Fruit fly (Drosophila melanogaster): ENCODE results near the gene CG44257.

Gene CG44257

DNA sequence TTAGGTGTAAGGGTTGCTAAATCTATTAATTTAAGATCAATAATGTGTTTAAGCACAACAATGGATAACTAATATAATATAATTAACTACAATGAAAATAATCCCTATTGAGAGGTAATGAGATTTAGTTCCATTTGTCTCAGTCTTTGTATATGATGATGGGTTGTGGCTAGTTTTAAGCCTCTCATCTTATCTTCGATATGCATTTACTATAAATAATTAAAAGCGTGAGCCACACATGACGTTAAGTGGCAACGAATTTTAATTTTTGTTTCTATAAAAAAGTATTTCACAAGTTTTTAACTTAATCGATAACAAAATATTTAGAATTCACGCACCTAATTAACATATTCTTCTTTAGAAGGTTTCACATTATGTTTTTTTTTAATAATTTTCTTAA is 13.8 kb upstream of the CG44257 start:
- TF ChIP-seq Hr96 (GFP tag; optimal IDR thresholded peaks at IDR 0.05) (no peak), CG33017 (tag; optimal IDR thresholded peaks at IDR 0.05) (no peak), Mnt (GFP tag; optimal IDR thresholded peaks at IDR 0.05) (no peak), cnc (optimal IDR thresholded peaks at IDR 0.05) (no peak), CG7101 (tag; optimal IDR thresholded peaks at IDR 0.05) (no peak), CG7045 (GFP tag; optimal IDR thresholded peaks at IDR 0.05) (no peak), kay (GFP tag; ENCODE audit: borderline replicate concordance) (no peak), bab1 (GFP tag; optimal IDR thresholded peaks at IDR 0.05) (no peak), cic (GFP tag; optimal IDR thresholded peaks at IDR 0.05) (no peak), CG12768 (GFP tag; optimal IDR thresholded peaks at IDR 0.05) (no peak), tj (GFP tag; optimal IDR thresholded peaks at IDR 0.05) (no peak), pad (GFP tag; optimal IDR thresholded peaks at IDR 0.05) (no peak), CG14711 (tag; optimal IDR thresholded peaks at IDR 0.05) (no peak), Crg-1 (GFP tag; optimal IDR thresholded peaks at IDR 0.05) (no peak), CG1620 (GFP tag; optimal IDR thresholded peaks at IDR 0.05) (no peak), CG5204 (GFP tag; optimal IDR thresholded peaks at IDR 0.05) (no peak), toe (GFP tag; optimal IDR thresholded peaks at IDR 0.05) (no peak), Clk (GFP tag; optimal IDR thresholded peaks at IDR 0.05) (no peak)

DNA sequence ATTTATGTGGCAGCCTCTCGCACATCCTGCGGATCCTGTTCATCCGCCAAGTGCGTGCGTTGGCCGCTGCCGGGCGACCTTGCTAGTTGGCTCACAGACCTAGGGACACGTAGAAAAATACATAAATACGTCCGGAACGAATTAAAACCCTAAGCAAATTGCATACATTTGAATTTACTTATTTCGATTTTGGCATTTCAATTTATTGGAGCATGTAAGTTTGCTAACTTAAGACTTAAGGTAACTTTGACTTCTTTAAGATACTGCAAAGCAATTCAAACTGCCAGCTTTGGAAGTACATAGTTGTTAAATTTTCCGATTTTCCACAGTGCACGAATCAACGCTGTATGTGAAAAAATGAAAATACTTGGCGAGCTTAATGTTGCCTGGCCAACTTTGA is 11.0 kb upstream of the CG44257 start, which contains the start of gene CG44259:
Gene CG44259 (minus strand): TSS at position 101 of the 400 bp plus-strand sequence.
- TF ChIP-seq pad (GFP tag; optimal IDR thresholded peaks at IDR 0.05) (no peak), cnc (optimal IDR thresholded peaks at IDR 0.05) (no peak), Hr96 (GFP tag; optimal IDR thresholded peaks at IDR 0.05) (no peak), kay (GFP tag; ENCODE audit: borderline replicate concordance) (no peak), CG11617 (GFP tag; optimal IDR thresholded peaks at IDR 0.05) (no peak), cic (GFP tag; optimal IDR thresholded peaks at IDR 0.05) (no peak), ovo (GFP tag; optimal IDR thresholded peaks at IDR 0.05) (no peak), CG14711 (tag; optimal IDR thresholded peaks at IDR 0.05) (no peak), Clk (GFP tag; optimal IDR thresholded peaks at IDR 0.05) (no peak), tj (GFP tag; optimal IDR thresholded peaks at IDR 0.05) (no peak), CG5204 (GFP tag; optimal IDR thresholded peaks at IDR 0.05) (no peak), CG1620 (GFP tag; optimal IDR thresholded peaks at IDR 0.05) (no peak), bab1 (GFP tag; optimal IDR thresholded peaks at IDR 0.05) (no peak), CG7045 (GFP tag; optimal IDR thresholded peaks at IDR 0.05) (no peak), CG12768 (GFP tag; optimal IDR thresholded peaks at IDR 0.05) (no peak), CG7101 (tag; optimal IDR thresholded peaks at IDR 0.05) (no peak), toe (GFP tag; optimal IDR thresholded peaks at IDR 0.05) (no peak), Mnt (GFP tag; optimal IDR thresholded peaks at IDR 0.05) (no peak), Crg-1 (GFP tag; optimal IDR thresholded peaks at IDR 0.05) (no peak)

DNA sequence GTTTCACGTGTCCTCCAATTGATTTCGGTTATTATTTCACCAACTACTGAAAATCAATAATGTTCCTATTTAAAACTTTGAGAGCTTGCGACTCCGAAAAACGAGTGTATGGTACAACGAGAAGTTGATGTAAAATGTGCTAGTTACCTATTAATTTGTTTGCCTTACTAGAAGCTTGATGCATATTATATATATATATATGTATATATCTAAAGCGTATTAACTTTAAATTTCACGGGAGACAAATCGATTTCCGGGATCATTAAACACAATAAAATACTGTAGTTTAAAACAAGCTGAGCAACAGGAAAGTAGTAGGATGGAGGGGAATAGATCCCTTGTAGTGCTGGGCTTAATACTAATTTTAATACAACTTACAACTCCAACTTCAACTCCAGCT is 18.4 kb downstream of the CG44257 start, which contains the start of gene CG31418:
Gene CG31418 (plus strand): TSS at position 301 of the 400 bp plus-strand sequence.
- TF ChIP-seq bab1 (GFP tag; optimal IDR thresholded peaks at IDR 0.05) (no peak), CG7101 (tag; optimal IDR thresholded peaks at IDR 0.05) (no peak)

DNA sequence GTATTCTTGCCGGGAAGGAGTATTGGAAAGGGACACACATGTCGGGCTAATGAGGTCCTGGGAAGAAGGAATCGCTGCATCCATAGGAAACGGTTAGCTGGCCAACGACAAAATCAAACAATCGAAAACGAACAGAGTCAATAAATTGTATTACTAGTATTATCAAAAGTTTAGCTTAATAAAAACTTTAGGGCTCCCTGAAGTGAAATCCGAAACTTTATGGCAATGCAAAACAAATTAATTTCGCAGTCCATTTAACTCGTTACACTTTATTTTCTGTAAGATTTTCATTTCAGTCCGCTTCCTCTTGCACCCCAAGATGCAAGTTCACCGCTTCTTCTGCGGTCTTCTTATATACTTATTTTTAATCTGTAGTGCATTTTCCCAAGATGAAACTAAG is 19.3 kb downstream of the CG44257 start, which contains the start of gene CG31419:
Gene CG31419 (plus strand): TSS at position 301 of the 400 bp plus-strand sequence.
- TF ChIP-seq ovo (GFP tag; optimal IDR thresholded peaks at IDR 0.05), result no peak
- no peak for TF ChIP-seq Clk (GFP tag; optimal IDR thresholded peaks at IDR 0.05)
- no peak for TF ChIP-seq CG5204 (GFP tag; optimal IDR thresholded peaks at IDR 0.05)
- no peak for TF ChIP-seq pad (GFP tag; optimal IDR thresholded peaks at IDR 0.05)
- TF ChIP-seq cnc (optimal IDR thresholded peaks at IDR 0.05), result no peak
- TF ChIP-seq CG7101 (tag; optimal IDR thresholded peaks at IDR 0.05), result no peak

DNA sequence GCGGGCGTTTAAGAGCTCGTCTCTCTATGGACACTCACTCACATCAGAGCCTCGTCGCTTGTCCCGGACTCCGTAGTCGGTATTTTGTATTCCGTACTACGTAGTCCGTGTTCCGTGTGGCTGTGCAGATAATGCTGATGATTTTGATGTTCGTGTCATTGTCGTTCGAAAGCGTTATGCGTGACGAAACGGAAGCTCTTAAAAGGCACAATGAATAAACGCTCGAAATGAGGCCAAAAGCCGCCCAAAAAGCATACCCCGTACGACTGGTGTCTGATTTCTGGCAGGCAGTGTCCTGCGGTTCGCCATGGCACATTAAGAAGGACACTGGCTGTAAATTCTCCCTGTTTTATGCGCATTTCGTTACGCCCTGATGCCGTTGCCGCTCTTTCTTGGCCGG is 24.0 kb downstream of the CG44257 start:
- no peak for TF ChIP-seq pad (GFP tag; optimal IDR thresholded peaks at IDR 0.05)
- TF ChIP-seq CG14711 (tag; optimal IDR thresholded peaks at IDR 0.05), result no peak
- no peak for TF ChIP-seq toe (GFP tag; optimal IDR thresholded peaks at IDR 0.05)
- no peak for TF ChIP-seq bab1 (GFP tag; optimal IDR thresholded peaks at IDR 0.05)
- no peak for TF ChIP-seq CG5204 (GFP tag; optimal IDR thresholded peaks at IDR 0.05)
- no peak for TF ChIP-seq ovo (GFP tag; optimal IDR thresholded peaks at IDR 0.05)
- TF ChIP-seq CG33017 (tag; optimal IDR thresholded peaks at IDR 0.05), result no peak
- no peak for TF ChIP-seq Hr96 (GFP tag; optimal IDR thresholded peaks at IDR 0.05)
- TF ChIP-seq CG7101 (tag; optimal IDR thresholded peaks at IDR 0.05), result no peak
- TF ChIP-seq cnc (optimal IDR thresholded peaks at IDR 0.05), result no peak
- no peak for TF ChIP-seq CG1620 (GFP tag; optimal IDR thresholded peaks at IDR 0.05)
- no peak for TF ChIP-seq CG11617 (GFP tag; optimal IDR thresholded peaks at IDR 0.05)
